Worm (Caenorhabditis elegans) whole organism, dauer: Measurements from ENCODE around the gene tir-1.

Experiments
- unc-62 ChIP-seq: sonication (generic microtip); optimal IDR thresholded peaks from 2 replicates; lab custom pipeline; 2017; ENCODE audit warnings: missing biosample characterization, missing genetic modification reagents, missing genetic modification characterization

tir-1 gene

DNA sequence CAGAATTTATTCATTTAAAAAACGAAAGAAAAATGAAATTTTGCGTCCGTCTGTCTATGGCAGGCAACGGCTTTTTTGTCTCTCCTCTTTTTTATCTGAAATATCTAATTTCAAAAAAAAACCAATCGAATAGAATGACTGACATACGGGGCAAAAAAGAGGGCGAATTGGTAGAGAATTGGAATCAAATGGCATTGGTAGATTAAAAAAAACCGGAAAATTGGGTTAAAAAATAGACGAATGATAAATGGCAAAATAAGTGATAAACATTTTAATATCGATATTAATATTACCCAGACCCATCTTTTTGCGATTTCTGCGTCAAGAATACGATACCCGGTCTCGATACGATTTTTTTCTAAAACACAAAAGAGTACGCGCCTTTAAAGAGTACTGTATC lies at the start of gene tir-1:
tir-1 (minus strand) TSS at position 101 of the 400 bp plus-strand sequence.
- TF ChIP-seq unc-62 (GFP tag; lab: Kevin White, UChicago): no peak

DNA sequence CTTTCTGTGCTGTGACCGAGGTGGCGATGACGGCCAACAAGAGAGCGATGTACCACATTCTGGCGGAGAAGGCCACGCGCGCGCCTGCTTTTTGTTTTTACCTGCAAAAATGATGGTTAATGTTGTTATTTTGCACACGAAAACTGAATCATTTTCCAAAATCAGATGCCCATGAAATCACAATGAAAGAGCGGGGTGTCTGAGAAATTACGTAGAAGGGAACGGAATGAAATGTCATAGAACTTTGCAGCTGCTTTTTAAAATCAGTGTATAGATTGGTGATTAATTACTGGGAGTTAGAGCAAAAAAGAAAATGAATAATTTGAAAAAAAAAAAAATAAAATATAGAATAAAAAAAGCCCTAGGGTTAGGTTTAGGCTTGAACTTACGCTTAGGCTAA lies 34.4 kb upstream of the tir-1 start, which contains the start of gene npl-10:
npl-10 (minus strand) TSS at position 101 of the 400 bp plus-strand sequence.
- TF ChIP-seq unc-62 (GFP tag; lab: Kevin White, UChicago): no peak

DNA sequence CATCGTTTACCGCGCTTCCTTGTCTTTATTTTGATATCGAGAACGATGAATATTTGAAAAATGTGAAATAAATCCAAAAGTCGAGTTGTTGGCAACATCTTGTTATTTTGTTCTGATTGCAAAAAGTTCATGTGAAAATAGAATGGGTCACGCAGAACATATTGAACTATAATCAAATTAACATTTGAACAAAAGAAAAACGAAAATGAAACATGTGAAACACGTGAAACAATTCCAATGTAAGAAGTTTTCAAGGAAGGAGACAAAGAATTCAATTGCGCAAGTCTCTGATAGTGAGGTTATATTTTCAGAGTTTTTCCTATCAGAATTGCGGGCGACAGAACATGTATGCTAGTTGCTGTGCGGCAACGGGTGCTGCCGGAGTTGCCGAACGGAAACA lies 30.0 kb upstream of the tir-1 start, which contains the start of gene F37A8.2:
F37A8.2 (minus strand) TSS at position 101 of the 400 bp plus-strand sequence.
- TF ChIP-seq unc-62 (GFP tag; lab: Kevin White, UChicago): no peak

DNA sequence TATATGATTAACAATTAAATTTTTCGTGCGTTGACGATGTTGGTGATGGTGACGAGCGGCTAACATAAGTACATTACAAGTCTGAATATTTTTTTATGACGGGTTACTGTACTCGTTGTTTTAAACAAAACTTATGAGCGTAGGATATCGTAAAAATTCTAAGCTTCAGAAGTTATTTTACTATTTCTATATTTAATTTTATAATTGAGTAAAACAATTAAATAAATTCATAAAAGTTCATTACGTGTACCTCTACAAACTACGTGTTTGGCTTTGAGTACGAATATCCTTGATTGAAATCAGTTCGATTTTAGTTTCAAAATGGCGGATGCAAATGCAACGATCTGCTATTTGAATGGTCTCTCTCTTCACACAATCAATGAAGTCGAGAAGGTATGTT lies 26.7 kb upstream of the tir-1 start, which contains the start of gene F37A8.1:
F37A8.1 (plus strand) TSS at position 301 of the 400 bp plus-strand sequence.
- TF ChIP-seq unc-62 (GFP tag; lab: Kevin White, UChicago): no peak

DNA sequence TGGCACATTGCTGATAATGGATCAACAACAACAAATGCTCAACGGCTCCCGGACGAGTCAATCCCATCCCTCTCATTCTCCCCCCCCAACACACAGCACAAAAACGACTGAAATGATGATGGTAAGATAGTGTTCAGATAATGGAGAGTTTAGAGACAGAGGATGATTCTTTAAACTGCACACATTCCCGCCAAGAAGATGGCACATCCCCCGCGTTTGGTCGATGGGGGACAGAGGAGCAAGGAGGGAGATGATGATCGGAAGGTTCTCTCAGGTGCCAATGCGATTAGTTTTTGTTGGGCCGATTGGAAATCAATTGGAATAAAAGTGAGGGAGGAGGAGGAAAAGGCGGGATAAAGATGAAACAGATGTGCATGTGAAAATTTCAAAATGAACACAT lies 26.0 kb upstream of the tir-1 start:
- no peak for TF ChIP-seq unc-62 (GFP tag; lab: Kevin White, UChicago)

DNA sequence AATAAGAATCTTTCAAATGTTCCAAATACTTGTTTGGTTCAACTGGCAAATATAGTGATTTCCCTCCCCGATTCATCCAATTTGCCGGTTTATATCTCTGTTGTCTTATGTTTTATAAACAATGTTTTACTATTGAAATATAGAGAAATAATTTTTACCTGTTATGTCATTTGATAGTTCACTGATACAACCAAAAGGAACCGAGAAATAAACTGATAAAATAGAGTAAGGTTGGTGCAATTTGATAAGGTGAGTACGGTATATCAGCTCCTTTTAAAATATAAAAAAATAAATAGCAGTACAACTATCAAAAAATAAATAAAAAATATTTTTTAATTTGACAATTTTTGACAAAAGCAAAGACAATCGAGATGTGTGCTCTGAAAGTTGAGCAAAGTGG lies 25.4 kb upstream of the tir-1 start:
- no peak for TF ChIP-seq unc-62 (GFP tag; lab: Kevin White, UChicago)

DNA sequence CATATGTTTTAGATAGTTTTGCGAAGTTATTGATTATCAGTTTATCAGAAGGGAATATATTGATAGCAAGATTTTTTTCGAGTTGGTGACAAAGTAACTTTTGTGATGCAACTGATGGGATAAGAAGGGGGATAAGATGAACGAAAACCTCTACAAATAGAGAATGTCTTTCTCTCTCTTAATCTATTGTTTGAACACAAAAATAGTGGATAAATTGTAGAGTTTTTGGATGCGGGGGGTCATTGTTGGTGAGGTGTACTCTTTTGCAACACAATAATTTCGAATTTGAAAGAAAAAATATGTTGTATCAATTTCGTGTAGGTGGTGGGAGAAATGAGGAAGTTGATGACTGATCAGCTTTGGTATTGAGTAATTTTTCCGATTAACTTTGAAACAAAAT lies 24.7 kb upstream of the tir-1 start, which contains the start of gene ZK1058.9:
ZK1058.9 (minus strand) TSS at position 101 of the 400 bp plus-strand sequence.
- no peak for TF ChIP-seq unc-62 (GFP tag; lab: Kevin White, UChicago)

DNA sequence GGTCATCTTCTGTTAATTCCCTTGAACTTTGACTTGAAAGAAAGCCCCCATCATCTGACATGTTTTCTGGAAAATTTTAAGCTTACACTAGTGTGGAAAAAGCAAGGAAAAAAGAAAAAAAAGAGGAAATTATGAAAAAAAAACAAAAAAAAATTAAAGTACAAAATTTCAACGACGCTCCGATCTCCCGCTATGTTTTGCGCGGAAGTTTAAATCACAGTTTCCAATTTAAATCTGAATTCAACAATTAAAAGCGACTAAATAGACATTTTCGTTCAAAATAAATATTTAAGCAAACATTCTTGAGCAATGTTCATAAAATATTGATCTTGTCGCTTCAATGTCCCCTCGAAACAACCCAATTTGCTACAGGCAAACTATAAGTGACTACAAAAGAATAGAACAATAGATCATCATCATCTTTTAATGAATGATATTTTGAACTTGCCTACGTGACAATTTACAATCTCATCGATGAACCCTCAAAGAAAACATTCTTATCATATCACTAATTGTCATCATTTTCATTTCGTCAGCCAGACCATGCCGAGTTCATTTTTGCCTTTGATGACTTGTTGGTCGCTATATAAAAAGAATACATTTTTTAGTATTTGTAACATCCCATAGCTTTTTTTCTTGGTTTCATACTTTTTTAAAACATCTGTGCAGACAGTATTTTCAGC lies 20.3 kb upstream of the tir-1 start, which contains the start of the genes metl-6 and nit-1:
metl-6 (minus strand) TSS at position 66 of the 683 bp plus-strand sequence.
nit-1 (plus strand) TSS at position 562 of the 683 bp plus-strand sequence.
- no peak for TF ChIP-seq unc-62 (GFP tag; lab: Kevin White, UChicago)

DNA sequence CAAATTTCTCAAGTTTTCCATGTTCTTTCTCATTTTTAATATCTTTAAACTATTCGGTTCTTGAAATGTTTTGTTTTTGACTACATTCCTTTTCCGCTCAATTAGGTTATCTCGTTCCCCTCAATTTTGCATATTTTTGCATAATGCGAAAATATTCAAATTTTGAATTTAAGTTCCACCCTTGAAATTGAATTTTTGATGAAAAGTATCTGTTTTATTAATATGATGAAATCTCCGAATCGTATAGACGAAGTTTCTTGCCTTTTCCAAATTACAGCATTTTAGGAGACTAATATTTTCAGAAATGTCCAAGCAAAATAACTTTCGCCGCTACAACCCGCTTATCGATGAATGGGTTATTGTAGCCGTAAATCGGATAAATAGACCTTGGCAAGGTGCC lies 17.1 kb upstream of the tir-1 start, which contains the start of gene ZK1058.3:
ZK1058.3 (plus strand) TSS at position 301 of the 400 bp plus-strand sequence.
- TF ChIP-seq unc-62 (GFP tag; lab: Kevin White, UChicago): no peak

DNA sequence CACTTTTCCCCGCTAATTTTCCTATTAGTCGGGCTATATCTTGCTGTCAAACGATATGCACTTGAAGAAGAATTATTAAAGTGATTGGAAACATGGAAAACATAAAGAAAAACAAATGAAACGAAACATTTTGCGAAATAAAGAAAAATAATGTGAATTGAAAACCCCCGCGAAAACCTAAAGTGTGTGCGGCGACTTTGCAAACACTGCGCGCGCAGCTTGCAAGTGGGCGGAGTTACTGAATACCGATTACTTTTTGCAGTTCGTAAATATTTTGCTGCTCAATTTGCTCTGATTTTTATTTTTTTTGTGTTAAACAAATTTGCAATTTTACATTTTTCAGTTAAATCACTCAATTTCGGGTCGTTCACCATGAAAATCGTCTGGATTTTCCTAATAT lies 15.2 kb upstream of the tir-1 start, which contains the start of gene ccdc-47:
ccdc-47 (plus strand) TSS at position 344 of the 400 bp plus-strand sequence.
- TF ChIP-seq unc-62 (GFP tag; lab: Kevin White, UChicago): no peak

DNA sequence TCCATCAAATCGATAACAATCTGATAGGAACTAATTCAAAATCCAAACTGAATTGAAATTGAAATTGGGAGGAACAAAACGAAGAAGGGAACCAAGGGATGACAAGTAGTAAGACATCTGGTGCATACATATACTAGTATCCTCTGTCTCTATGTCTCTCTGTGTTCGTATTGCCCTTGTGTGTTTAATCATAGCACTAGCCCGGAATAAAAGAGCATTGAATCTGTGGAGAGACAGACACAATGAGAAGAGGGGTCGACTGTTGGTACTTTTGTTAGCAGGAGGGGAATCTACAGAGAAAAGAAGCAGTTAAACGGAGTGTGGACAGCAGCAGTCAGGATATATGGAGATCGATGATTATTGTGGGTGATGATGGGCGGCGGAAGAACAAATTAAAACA lies 14.3 kb upstream of the tir-1 start:
- no peak for TF ChIP-seq unc-62 (GFP tag; lab: Kevin White, UChicago)

DNA sequence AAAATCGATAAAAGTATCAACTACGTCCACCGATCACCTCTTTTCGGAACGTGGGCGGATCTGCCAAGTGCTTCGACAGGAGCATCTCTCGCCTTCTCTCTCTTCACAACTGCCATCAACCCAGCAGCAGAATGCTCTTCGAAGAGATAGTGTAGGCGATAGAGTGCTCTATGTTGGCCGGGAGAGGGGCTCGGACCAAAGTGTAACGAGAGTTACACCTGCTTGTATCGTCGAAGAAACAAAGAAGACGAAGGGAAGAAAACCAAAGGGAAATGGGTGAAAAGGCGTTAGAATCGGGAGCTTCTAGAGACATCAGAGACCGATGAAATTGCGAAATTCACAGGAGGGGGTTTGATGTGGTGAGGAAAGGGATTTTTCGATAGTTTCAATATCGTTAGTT lies 13.4 kb upstream of the tir-1 start:
- TF ChIP-seq unc-62 (GFP tag; lab: Kevin White, UChicago): no peak

DNA sequence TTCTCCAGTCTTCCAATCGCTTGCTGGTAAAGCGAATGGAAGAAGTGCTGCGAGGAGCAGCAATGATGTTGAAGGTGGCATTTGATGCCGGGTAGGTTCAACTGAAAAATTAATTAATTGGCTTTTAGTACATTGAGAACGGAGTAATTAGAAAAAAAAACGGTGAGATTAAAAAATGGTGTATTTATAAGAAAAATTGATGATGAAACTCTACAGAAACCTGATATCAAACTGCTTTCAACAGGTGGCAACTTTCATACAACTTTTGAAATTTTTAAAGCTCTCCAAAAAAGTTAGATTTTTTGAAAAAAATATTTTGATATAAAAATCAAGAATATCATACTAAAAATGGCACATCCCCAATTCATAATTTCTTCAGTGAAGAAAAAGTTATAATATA lies 12.6 kb upstream of the tir-1 start, which contains the start of gene pat-3:
pat-3 (minus strand) TSS at position 101 of the 400 bp plus-strand sequence.
- TF ChIP-seq unc-62 (GFP tag; lab: Kevin White, UChicago): no peak

DNA sequence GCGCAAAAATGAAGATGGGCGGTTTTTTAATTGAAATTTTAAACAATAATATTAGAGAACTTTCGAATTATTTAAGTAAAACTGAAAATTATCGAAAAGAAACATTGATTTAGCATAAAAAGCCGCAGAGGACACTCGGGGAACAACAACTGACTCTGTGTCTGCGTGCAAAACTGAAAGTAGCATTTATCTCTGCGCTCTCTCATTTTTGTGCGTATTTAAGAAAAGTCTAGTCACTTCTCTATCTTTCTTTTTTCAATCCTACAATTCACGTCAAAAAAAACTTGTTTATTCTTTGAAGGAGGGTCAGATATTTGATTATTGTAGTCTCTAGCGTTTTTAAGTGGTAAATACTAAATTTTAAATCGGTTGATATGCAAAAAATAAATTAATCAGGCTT lies 6.8 kb upstream of the tir-1 start:
- TF ChIP-seq unc-62 (GFP tag; lab: Kevin White, UChicago): no peak

DNA sequence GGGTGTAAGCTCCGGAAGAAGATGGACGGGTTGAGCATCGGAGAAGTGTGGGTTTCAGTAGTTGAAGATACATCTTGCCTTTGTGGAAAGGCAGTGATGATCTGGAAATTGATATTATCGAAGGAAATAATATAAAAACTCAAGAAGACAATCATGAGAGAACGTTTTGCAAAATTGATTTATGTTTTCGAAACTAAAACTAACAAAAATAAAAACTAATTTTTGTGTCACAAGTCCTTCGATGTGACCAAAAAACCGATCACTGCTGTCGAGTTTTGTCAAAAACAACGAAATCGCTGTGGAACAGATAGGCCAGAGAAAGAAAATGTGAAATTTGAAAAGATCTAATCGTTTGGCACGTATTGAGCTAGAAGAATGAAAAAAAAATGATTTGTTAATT lies 6.1 kb upstream of the tir-1 start, which contains the start of gene mmcm-1:
mmcm-1 (minus strand) TSS at position 101 of the 400 bp plus-strand sequence.
- no peak for TF ChIP-seq unc-62 (GFP tag; lab: Kevin White, UChicago)

DNA sequence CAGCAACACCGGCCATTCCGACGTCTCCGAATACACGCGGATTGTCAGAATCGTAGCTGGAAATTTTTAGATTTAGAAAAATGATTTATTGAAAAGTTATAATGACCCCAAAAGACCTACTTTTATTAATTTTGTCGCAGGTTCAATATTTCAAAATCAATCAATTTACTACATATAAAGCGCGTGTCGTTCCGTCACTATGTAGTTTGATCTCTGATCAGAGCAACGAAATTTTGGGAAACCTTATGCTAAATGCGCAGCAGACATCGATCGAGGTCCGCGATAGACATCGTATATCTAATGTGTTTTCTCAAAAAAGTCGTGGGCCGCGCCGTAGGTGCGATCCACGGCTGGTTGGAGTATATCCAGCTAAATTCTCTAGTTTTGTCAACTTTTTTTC lies 5.0 kb upstream of the tir-1 start:
- no peak for TF ChIP-seq unc-62 (GFP tag; lab: Kevin White, UChicago)
